Fruit fly (Drosophila melanogaster): Measurements from ENCODE around the gene CG2616.
A peak's percentile ranks its signal among the peaks of the same experiment; 100 is the strongest.

CG2616 gene

DNA sequence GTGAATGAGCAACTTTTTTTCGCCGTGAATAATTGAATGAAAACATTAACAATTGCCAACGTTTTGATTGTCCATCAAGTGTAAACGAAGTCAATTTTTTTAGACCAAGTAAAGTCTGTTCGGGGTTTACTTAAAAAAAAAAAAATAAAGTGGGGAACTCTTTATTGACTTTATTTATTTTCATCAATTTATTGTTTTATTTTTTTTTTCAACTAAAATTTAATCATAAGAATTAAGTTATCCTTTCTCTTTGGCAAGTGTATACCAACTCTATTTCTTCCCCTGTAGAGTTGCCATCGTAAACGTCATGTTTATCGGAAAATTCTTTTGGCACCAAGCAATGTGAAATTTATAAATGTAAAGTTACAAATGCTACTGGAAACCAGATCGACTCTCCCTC lies at the start of gene CG2616:
Gene CG2616, plus strand, starts transcription at position 301 of the 400 bp plus-strand sequence.
- TF ChIP-seq CG15710 (tag; optimal IDR thresholded peaks at IDR 0.05), result no peak
- TF ChIP-seq CG17806 (tag; optimal IDR thresholded peaks at IDR 0.05), result no peak
- no peak for TF ChIP-seq Pif1A (GFP tag; optimal IDR thresholded peaks at IDR 0.05)
- TF ChIP-seq D1 (tag; optimal IDR thresholded peaks at IDR 0.05), result no peak
- TF ChIP-seq CG8159 (tag; optimal IDR thresholded peaks at IDR 0.05), result no peak

dm6 chr3R:7686844-7687243 lies 35.4 kb upstream of the CG2616 start:
- TF ChIP-seq CG14655 (GFP tag; optimal IDR thresholded peaks at IDR 0.05), result no peak
- TF ChIP-seq fd96Ca (GFP tag; IDR thresholded peaks at IDR 0.05), result no peak
- no peak for TF ChIP-seq CG32121 (GFP tag; IDR thresholded peaks at IDR 0.05)
- no peak for TF ChIP-seq Ets98B (GFP tag; IDR thresholded peaks at IDR 0.05)
- no peak for TF ChIP-seq gl (tag; optimal IDR thresholded peaks at IDR 0.05)
- no peak for TF ChIP-seq CG15710 (tag; optimal IDR thresholded peaks at IDR 0.05)
- no peak for TF ChIP-seq EcR (GFP tag; optimal IDR thresholded peaks at IDR 0.05)
- no peak for TF ChIP-seq Pif1A (GFP tag; optimal IDR thresholded peaks at IDR 0.05)
- no peak for TF ChIP-seq CG4496 (GFP tag; IDR thresholded peaks at IDR 0.05)
- no peak for TF ChIP-seq rn (GFP tag; IDR thresholded peaks at IDR 0.05)
- TF ChIP-seq CG8301 (tag; optimal IDR thresholded peaks at IDR 0.05), result no peak
- TF ChIP-seq CG10348 (GFP tag; IDR thresholded peaks at IDR 0.05), result no peak
- no peak for TF ChIP-seq D1 (tag; optimal IDR thresholded peaks at IDR 0.05)
- TF ChIP-seq CG17806 (tag; optimal IDR thresholded peaks at IDR 0.05), result no peak
- no peak for TF ChIP-seq Snoo (tag; optimal IDR thresholded peaks at IDR 0.05)

- TF ChIP-seq CG8159 (tag; optimal IDR thresholded peaks at IDR 0.05), result no peak
Measured at dm6 chr3R:7719990-7720389, 2.2 kb upstream of the CG2616 start.

- no peak for TF ChIP-seq Pif1A (GFP tag; optimal IDR thresholded peaks at IDR 0.05)
- no peak for TF ChIP-seq fd96Ca (GFP tag; IDR thresholded peaks at IDR 0.05)
- no peak for TF ChIP-seq Snoo (tag; optimal IDR thresholded peaks at IDR 0.05)
- TF ChIP-seq CG17806 (tag; optimal IDR thresholded peaks at IDR 0.05), result no peak
- no peak for TF ChIP-seq CG4496 (GFP tag; IDR thresholded peaks at IDR 0.05)
- TF ChIP-seq CG12605 (GFP tag; IDR thresholded peaks at IDR 0.05), result no peak
Measured at dm6 chr3R:7739463-7739862, 17.2 kb downstream of the CG2616 start, which contains the start of gene CG43254. Gene CG43254 (minus strand): TSS chr3R:7739563.

- no peak for TF ChIP-seq Pif1A (GFP tag; optimal IDR thresholded peaks at IDR 0.05)
- no peak for TF ChIP-seq rn (GFP tag; IDR thresholded peaks at IDR 0.05)
- TF ChIP-seq D1 (tag; optimal IDR thresholded peaks at IDR 0.05), result no peak
- no peak for TF ChIP-seq Snoo (tag; optimal IDR thresholded peaks at IDR 0.05)
- TF ChIP-seq CG12605 (GFP tag; IDR thresholded peaks at IDR 0.05), result peak; percentile 74
- peak; percentile 54; the same call in 1 of the 3 replicates for TF ChIP-seq CG4496 (GFP tag; IDR thresholded peaks at IDR 0.05)
- peak; percentile 31 for TF ChIP-seq CG34367 (tag; optimal IDR thresholded peaks at IDR 0.05)
- no peak for TF ChIP-seq CG32121 (GFP tag; IDR thresholded peaks at IDR 0.05)
- peak; percentile 45 for TF ChIP-seq CG8159 (tag; optimal IDR thresholded peaks at IDR 0.05)
- no peak for TF ChIP-seq fd96Ca (GFP tag; IDR thresholded peaks at IDR 0.05)
- no peak for TF ChIP-seq CG10348 (GFP tag; IDR thresholded peaks at IDR 0.05)
- TF ChIP-seq EcR (GFP tag; optimal IDR thresholded peaks at IDR 0.05), result no peak
- TF ChIP-seq CG17806 (tag; optimal IDR thresholded peaks at IDR 0.05), result no peak
- no peak for TF ChIP-seq CG13204 (GFP tag; optimal IDR thresholded peaks at IDR 0.05)
- peak; percentile 50 for TF ChIP-seq Ets98B (GFP tag; IDR thresholded peaks at IDR 0.05)
- peak; percentile 14 for TF ChIP-seq CG15710 (tag; optimal IDR thresholded peaks at IDR 0.05)
- TF ChIP-seq Pif1B (GFP tag; optimal IDR thresholded peaks at IDR 0.05), result peak; percentile 12
- no peak for TF ChIP-seq CG9948 (tag; optimal IDR thresholded peaks at IDR 0.05)
- TF ChIP-seq CG8301 (tag; optimal IDR thresholded peaks at IDR 0.05), result peak; percentile 35
- no peak for TF ChIP-seq gl (tag; optimal IDR thresholded peaks at IDR 0.05)
- TF ChIP-seq CG14655 (GFP tag; optimal IDR thresholded peaks at IDR 0.05), result peak; percentile 48
Measured at dm6 chr3R:7749993-7750392, 27.8 kb downstream of the CG2616 start, which contains the start of gene pyd3. Gene pyd3 (minus strand): TSS chr3R:7750079.

DNA sequence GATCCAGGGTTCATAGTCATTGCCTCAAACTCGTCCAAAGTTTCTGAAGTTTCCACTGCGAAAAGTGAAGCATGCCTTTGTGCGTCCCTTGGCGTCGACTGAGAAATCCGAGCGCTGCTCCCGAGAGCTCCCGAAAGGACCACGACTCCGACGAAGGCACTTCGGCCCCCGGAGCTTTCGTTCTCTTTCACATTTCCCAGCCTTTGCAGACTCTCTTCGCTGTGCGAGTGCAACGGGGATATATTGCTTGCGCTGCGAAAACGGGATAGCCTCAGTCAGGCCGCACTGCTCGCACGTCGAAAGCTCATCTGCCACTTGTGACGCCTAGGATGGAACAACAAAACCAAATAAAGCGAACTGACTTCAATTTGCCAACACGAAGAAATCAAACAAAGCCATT lies 31.3 kb downstream of the CG2616 start:
- TF ChIP-seq CG14655 (GFP tag; optimal IDR thresholded peaks at IDR 0.05), result peak; percentile 44
- peak; percentile 21 for TF ChIP-seq CG8159 (tag; optimal IDR thresholded peaks at IDR 0.05)
- no peak for TF ChIP-seq Pif1A (GFP tag; optimal IDR thresholded peaks at IDR 0.05)
- TF ChIP-seq CG8301 (tag; optimal IDR thresholded peaks at IDR 0.05), result peak; percentile 6
- no peak for TF ChIP-seq CG12605 (GFP tag; IDR thresholded peaks at IDR 0.05)
- TF ChIP-seq CG34367 (tag; optimal IDR thresholded peaks at IDR 0.05), result peak; percentile 37
- TF ChIP-seq CG4496 (GFP tag; IDR thresholded peaks at IDR 0.05), result peak; percentile 66; the same call in 2 of the 3 replicates
- no peak for TF ChIP-seq Snoo (tag; optimal IDR thresholded peaks at IDR 0.05)
- TF ChIP-seq rn (GFP tag; IDR thresholded peaks at IDR 0.05), result no peak
- TF ChIP-seq Pif1B (GFP tag; optimal IDR thresholded peaks at IDR 0.05), result no peak
- TF ChIP-seq CG13204 (GFP tag; optimal IDR thresholded peaks at IDR 0.05), result peak; percentile 2
- no peak for TF ChIP-seq CG9948 (tag; optimal IDR thresholded peaks at IDR 0.05)
- TF ChIP-seq CG17806 (tag; optimal IDR thresholded peaks at IDR 0.05), result no peak
- TF ChIP-seq fd96Ca (GFP tag; IDR thresholded peaks at IDR 0.05), result peak; percentile 16; the same call in 1 of the 3 replicates

DNA sequence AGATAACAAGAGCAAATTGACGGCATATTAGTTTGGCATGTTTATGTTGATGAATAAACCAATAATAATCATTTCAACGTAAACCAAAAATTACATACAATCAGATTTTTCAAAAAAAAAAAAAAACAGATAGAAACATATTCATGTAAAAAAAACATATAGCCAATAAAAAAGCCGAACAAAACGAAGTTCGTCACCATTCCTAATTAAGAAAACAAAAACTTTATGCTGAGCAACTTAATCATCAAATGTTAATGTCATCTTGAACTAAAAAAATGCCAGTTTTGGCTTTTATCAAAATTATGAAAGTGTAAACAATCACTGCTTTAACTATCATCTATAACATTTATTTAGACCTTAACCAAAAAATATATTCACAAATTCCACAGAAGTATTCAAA lies 35.6 kb downstream of the CG2616 start, which contains the start of gene CG10919:
Gene CG10919, plus strand, starts transcription at position 301 of the 400 bp plus-strand sequence.
- no peak for TF ChIP-seq EcR (GFP tag; optimal IDR thresholded peaks at IDR 0.05)
- TF ChIP-seq CG34367 (tag; optimal IDR thresholded peaks at IDR 0.05), result no peak
- TF ChIP-seq CG32121 (GFP tag; IDR thresholded peaks at IDR 0.05), result no peak
- TF ChIP-seq CG8159 (tag; optimal IDR thresholded peaks at IDR 0.05), result no peak
- no peak for TF ChIP-seq CG17806 (tag; optimal IDR thresholded peaks at IDR 0.05)
- no peak for TF ChIP-seq rn (GFP tag; IDR thresholded peaks at IDR 0.05)
- TF ChIP-seq Pif1B (GFP tag; optimal IDR thresholded peaks at IDR 0.05), result no peak
- no peak for TF ChIP-seq Snoo (tag; optimal IDR thresholded peaks at IDR 0.05)
- no peak for TF ChIP-seq Ets98B (GFP tag; IDR thresholded peaks at IDR 0.05)
- TF ChIP-seq Pif1A (GFP tag; optimal IDR thresholded peaks at IDR 0.05), result no peak
- TF ChIP-seq CG15710 (tag; optimal IDR thresholded peaks at IDR 0.05), result no peak
- TF ChIP-seq D1 (tag; optimal IDR thresholded peaks at IDR 0.05), result no peak
- TF ChIP-seq fd96Ca (GFP tag; IDR thresholded peaks at IDR 0.05), result no peak
- TF ChIP-seq CG13204 (GFP tag; optimal IDR thresholded peaks at IDR 0.05), result no peak
- no peak for TF ChIP-seq CG14655 (GFP tag; optimal IDR thresholded peaks at IDR 0.05)
- no peak for TF ChIP-seq CG8301 (tag; optimal IDR thresholded peaks at IDR 0.05)
